5 worm cellular contexts compared by ENCODE assay signal in genomic region chrIII:3893992-3894391, ce11.
TF ChIP-seq lines count a peak whose summit lies in the region.

No protein-coding gene starts in this region.

TF ChIP-seq in whole organism, L2 larva, 48 proteins besides CTCF, POLR2A, EP300 and RAD21:
- TF ChIP-seq crh-2 (tag; optimal IDR thresholded peaks at IDR 0.05; lab: Kevin White, UChicago) (no peak), nhr-129 (tag; optimal IDR thresholded peaks at IDR 0.05; lab: Kevin White, UChicago) (no peak), blmp-1 (tag; optimal IDR thresholded peaks at IDR 0.05; lab: Kevin White, UChicago; ENCODE audit: insufficient read depth) (no peak), fos-1 (tag; optimal IDR thresholded peaks at IDR 0.05; lab: Kevin White, UChicago) (peak; percentile 84), ztf-4 (tag; optimal IDR thresholded peaks at IDR 0.05; lab: Kevin White, UChicago) (no peak)
TF ChIP-seq in whole organism, L2 larva: peak in this region for 1.

TF ChIP-seq in whole organism, L3 larva, 47 proteins besides CTCF, POLR2A, EP300 and RAD21:
- TF ChIP-seq pqm-1 (tag; optimal IDR thresholded peaks at IDR 0.05; lab: Kevin White, UChicago) (peak; percentile 54), ama-1 (optimal IDR thresholded peaks at IDR 0.05; lab: Kevin White, UChicago) (no peak), elt-2 (tag; optimal IDR thresholded peaks at IDR 0.05; lab: Kevin White, UChicago) (peak; percentile 36)

TF ChIP-seq in whole organism, L4 larva, 104 proteins besides CTCF, POLR2A, EP300 and RAD21:
- TF ChIP-seq daf-16 (GFP tag; optimal IDR thresholded peaks at IDR 0.05; lab: Kevin White, UChicago) (no peak), daf-16 (tag; optimal IDR thresholded peaks at IDR 0.05; lab: Kevin White, UChicago) (peak; percentile 22), pqm-1 (tag; optimal IDR thresholded peaks at IDR 0.05; lab: Kevin White, UChicago) (peak; percentile 51), nhr-28 (tag; optimal IDR thresholded peaks at IDR 0.05; lab: Kevin White, UChicago) (peak; percentile 62), dmd-6 (GFP tag; IDR thresholded peaks at IDR 0.05; lab: Robert Waterston, UW) (peak; percentile 29; the same call in 1 of the 2 replicates), aha-1 (tag; lab: Kevin White, UChicago) (peak; percentile 69), daf-12 (tag; optimal IDR thresholded peaks at IDR 0.05; lab: Kevin White, UChicago) (no peak), nhr-77 (tag; optimal IDR thresholded peaks at IDR 0.05; lab: Kevin White, UChicago) (peak; percentile 36), dpl-1 (GFP tag; optimal IDR thresholded peaks at IDR 0.05; lab: Kevin White, UChicago) (no peak)
TF ChIP-seq in whole organism, L4 larva: peak in this region for 6.

TF ChIP-seq in whole organism, late embryonic, 69 proteins besides CTCF, POLR2A, EP300 and RAD21:
- peak; percentile 30 for TF ChIP-seq elt-2 (tag; optimal IDR thresholded peaks at IDR 0.05; lab: Kevin White, UChicago)
- no peak for TF ChIP-seq C08G9.2 (tag; optimal IDR thresholded peaks at IDR 0.05; lab: Kevin White, UChicago)

TF ChIP-seq in whole organism, young adult, 124 proteins besides CTCF, POLR2A, EP300 and RAD21:
- TF ChIP-seq B0261.1 (tag; optimal IDR thresholded peaks at IDR 0.05; lab: Kevin White, UChicago) (no peak), nhr-80 (tag; optimal IDR thresholded peaks at IDR 0.05; lab: Kevin White, UChicago) (peak; percentile 64)
